Worm (Caenorhabditis elegans) whole organism, early embryonic: ENCODE results near the gene gar-3.

Experiments
- F13C5.2 ChIP-seq: sonication (generic microtip); optimal IDR thresholded peaks from 2 replicates; lab custom pipeline; 2017; ENCODE audit warnings: mild to moderate bottlenecking, missing genetic modification characterization, inconsistent platforms, missing compliant biosample characterization
- aly-1 ChIP-seq: sonication (generic microtip); optimal IDR thresholded peaks from 2 replicates; lab custom pipeline; 2016; ENCODE audit warnings: missing genetic modification characterization, missing compliant biosample characterization
- ama-1 ChIP-seq: fragments of 150-350 bp; optimal IDR thresholded peaks from 2 replicates; lab custom pipeline; 2014
- ceh-13 ChIP-seq: fragments of 200-800 bp; sonication (Bioruptor generic); optimal IDR thresholded peaks from 2 replicates; lab custom pipeline; 2018; ENCODE audit warnings: mild to moderate bottlenecking, missing genetic modification characterization, missing compliant biosample characterization
- ceh-36 ChIP-seq: sonication (generic microtip); optimal IDR thresholded peaks from 2 replicates; lab custom pipeline; 2016; ENCODE audit warnings: missing genetic modification characterization, inconsistent platforms, missing compliant biosample characterization
- flt-1 ChIP-seq: fragments of 200-800 bp; sonication (Bioruptor generic); IDR thresholded peaks from 2 replicates; pipeline ENCODE4 v1.3.6; 2022; ENCODE audit warnings: missing genetic modification characterization, missing compliant biosample characterization
- hmbx-1 ChIP-seq: sonication (generic microtip); optimal IDR thresholded peaks from 2 replicates; lab custom pipeline; 2016; ENCODE audit warnings: mild to moderate bottlenecking, missing genetic modification characterization, missing compliant biosample characterization
- hmg-4 ChIP-seq: fragments of 200-800 bp; sonication (Bioruptor generic); optimal IDR thresholded peaks from 2 replicates; lab custom pipeline; 2018; ENCODE audit warnings: mild to moderate bottlenecking, missing genetic modification characterization, missing compliant biosample characterization
- pes-1 ChIP-seq: fragments of 200-800 bp; sonication (Bioruptor generic); IDR thresholded peaks from 2 replicates; pipeline ENCODE4 v1.3.6; 2022; ENCODE audit warnings: missing genetic modification reagents, missing genetic modification characterization, missing compliant biosample characterization
- scrt-1 ChIP-seq: fragments of 200-800 bp; sonication (Bioruptor generic); IDR thresholded peaks from 2 replicates; pipeline ENCODE4 v1.3.6; 2022; ENCODE audit warnings: missing genetic modification characterization, missing compliant biosample characterization
- sea-1 ChIP-seq: fragments of 200-800 bp; sonication (Bioruptor generic); conservative IDR thresholded peaks from 2 replicates; pipeline ENCODE4 v1.3.6; 2022; ENCODE audit warnings: missing genetic modification characterization, missing compliant biosample characterization
- tbx-11 ChIP-seq: fragments of 200-800 bp; sonication (Bioruptor generic); IDR thresholded peaks from 2 replicates; pipeline ENCODE4 v1.3.6; 2022; ENCODE audit warnings: missing genetic modification characterization, missing compliant biosample characterization
- tbx-37 ChIP-seq: fragments of 200-800 bp; sonication (Bioruptor generic); conservative IDR thresholded peaks from 2 replicates; pipeline ENCODE4 v1.3.6; 2022; ENCODE audit warnings: missing genetic modification reagents, missing genetic modification characterization, missing compliant biosample characterization
- tra-4 ChIP-seq: sonication (generic microtip); optimal IDR thresholded peaks from 2 replicates; lab custom pipeline; 2017; ENCODE audit warnings: missing genetic modification characterization, missing compliant biosample characterization

ce11 chrV:14585351-14585750 lies 5.8 kb upstream of the gar-3 start, which contains the start of gene Y40H4A.2:
- no peak for TF ChIP-seq ama-1 (lab: Kevin White, UChicago)
- no peak for TF ChIP-seq ceh-13
- TF ChIP-seq flt-1 (GFP tag; lab: Robert Waterston, UW): no peak
- TF ChIP-seq pes-1 (GFP tag; lab: Robert Waterston, UW): no peak
- TF ChIP-seq tbx-11 (GFP tag; lab: Robert Waterston, UW): no peak
- no peak for TF ChIP-seq aly-1 (tag; lab: Kevin White, UChicago)
- no peak for TF ChIP-seq hmbx-1
- TF ChIP-seq tra-4 (tag; lab: Kevin White, UChicago): no peak
- no peak for TF ChIP-seq tbx-37
- no peak for TF ChIP-seq F13C5.2 (tag; lab: Kevin White, UChicago)
- TF ChIP-seq scrt-1 (GFP tag; lab: Robert Waterston, UW): no peak
- TF ChIP-seq sea-1 (GFP tag; lab: Robert Waterston, UW): no peak
- TF ChIP-seq hmg-4 (GFP tag; lab: Kevin White, UChicago): no peak
- TF ChIP-seq ceh-36 (tag; lab: Kevin White, UChicago): no peak
